1 fruit fly cellular context compared by ENCODE assay signal in genomic region chrX:6330369-6330949, dm6.
A peak's percentile ranks its signal among the peaks of the same experiment; 100 is the strongest.
TF ChIP-seq lines count a peak whose summit lies in the region.

Gene CG42240 (plus strand): TSS chrX:6330842.

TF ChIP-seq in whole organism, embryonic, 481 proteins besides CTCF, POLR2A, EP300 and RAD21 (continued from another document and continues in another):
- TF ChIP-seq TFAM (GFP tag; optimal IDR thresholded peaks at IDR 0.05; lab: Kevin White, UChicago) (peak; percentile 6), CG14860 (GFP tag; IDR thresholded peaks at IDR 0.05; lab: Robert Waterston, UW; ENCODE audit: partially characterized antibody) (no peak), Dip3 (GFP tag; optimal IDR thresholded peaks at IDR 0.05; lab: Kevin White, UChicago) (peak; percentile 29), CG4328 (GFP tag; optimal IDR thresholded peaks at IDR 0.05; lab: Kevin White, UChicago) (peak; percentile 90), tx (GFP tag; optimal IDR thresholded peaks at IDR 0.05; lab: Kevin White, UChicago) (peak; percentile 56), Hand (GFP tag; optimal IDR thresholded peaks at IDR 0.05; lab: Kevin White, UChicago) (peak; percentile 88), CG10209 (GFP tag; optimal IDR thresholded peaks at IDR 0.05; lab: Kevin White, UChicago) (peak; percentile 91), Dfd (GFP tag; optimal IDR thresholded peaks at IDR 0.05; lab: Kevin White, UChicago) (no peak), Bteb2 (GFP tag; optimal IDR thresholded peaks at IDR 0.05; lab: Kevin White, UChicago) (peak; percentile 87), CG4424 (GFP tag; optimal IDR thresholded peaks at IDR 0.05; lab: Kevin White, UChicago) (peak; percentile 94), dpn (GFP tag; optimal IDR thresholded peaks at IDR 0.05; lab: Kevin White, UChicago) (peak; percentile 75 to 89), dm (GFP tag; optimal IDR thresholded peaks at IDR 0.05; lab: Kevin White, UChicago) (peak; percentile 50), CG9437 (GFP tag; optimal IDR thresholded peaks at IDR 0.05; lab: Kevin White, UChicago) (peak; percentile 93), fd96Cb (tag; optimal IDR thresholded peaks at IDR 0.05; lab: Kevin White, UChicago) (peak; percentile 92), cg (GFP tag; optimal IDR thresholded peaks at IDR 0.05; lab: Kevin White, UChicago) (peak; percentile 22), ems (GFP tag; optimal IDR thresholded peaks at IDR 0.05; lab: Kevin White, UChicago) (peak; percentile 88), nau (GFP tag; optimal IDR thresholded peaks at IDR 0.05; lab: Kevin White, UChicago) (no peak), MBD-R2 (GFP tag; IDR thresholded peaks at IDR 0.05; lab: Robert Waterston, UW) (peak; percentile 23; the same call in 1 of the 2 replicates), ac (GFP tag; optimal IDR thresholded peaks at IDR 0.05; lab: Kevin White, UChicago) (peak; percentile 45), Deaf1 (tag; optimal IDR thresholded peaks at IDR 0.05; lab: Kevin White, UChicago) (peak; percentile 75), ewg (GFP tag; optimal IDR thresholded peaks at IDR 0.05; lab: Kevin White, UChicago) (peak; percentile 92), so (GFP tag; IDR thresholded peaks at IDR 0.05; lab: Robert Waterston, UW) (peak; percentile 76; the same call in 2 of the 3 replicates), maf-S (GFP tag; optimal IDR thresholded peaks at IDR 0.05; lab: Kevin White, UChicago) (peak; percentile 77), CG8478 (optimal IDR thresholded peaks at IDR 0.05; lab: Kevin White, UChicago) (no peak), Blimp-1 (GFP tag; optimal IDR thresholded peaks at IDR 0.05; lab: Kevin White, UChicago) (peak; percentile 88), CG31365 (tag; optimal IDR thresholded peaks at IDR 0.05; lab: Kevin White, UChicago) (peak; percentile 45), BEAF-32 (GFP tag; optimal IDR thresholded peaks at IDR 0.05; lab: Kevin White, UChicago) (no peak), lilli (GFP tag; optimal IDR thresholded peaks at IDR 0.05; lab: Kevin White, UChicago) (peak; percentile 82), Xbp1 (GFP tag; optimal IDR thresholded peaks at IDR 0.05; lab: Kevin White, UChicago) (peak; percentile 91), seq (GFP tag; IDR thresholded peaks at IDR 0.05; lab: Robert Waterston, UW) (peak; percentile 84), gsb (GFP tag; IDR thresholded peaks at IDR 0.05; lab: Robert Waterston, UW) (0 out of 2 replicates have a peak, but pooled peaks have one; percentile 61), CG8765 (GFP tag; IDR thresholded peaks at IDR 0.05; lab: Robert Waterston, UW) (no peak), CG13894 (tag; optimal IDR thresholded peaks at IDR 0.05; lab: Kevin White, UChicago) (peak; percentile 68), dan (GFP tag; IDR thresholded peaks at IDR 0.05; lab: Robert Waterston, UW) (peak; percentile 4; the same call in 1 of the 2 replicates), mirr (GFP tag; optimal IDR thresholded peaks at IDR 0.05; lab: Kevin White, UChicago) (peak; percentile 60), fd3F (GFP tag; optimal IDR thresholded peaks at IDR 0.05; lab: Kevin White, UChicago) (peak; percentile 78), bab2 (GFP tag; optimal IDR thresholded peaks at IDR 0.05; lab: Kevin White, UChicago) (peak; percentile 77), CG10274 (GFP tag; optimal IDR thresholded peaks at IDR 0.05; lab: Kevin White, UChicago) (peak; percentile 86), cad (GFP tag; optimal IDR thresholded peaks at IDR 0.05; lab: Kevin White, UChicago) (no peak), CG6854 (GFP tag; optimal IDR thresholded peaks at IDR 0.05; lab: Kevin White, UChicago) (peak; percentile 91), kay (GFP tag; optimal IDR thresholded peaks at IDR 0.05; lab: Kevin White, UChicago) (peak; percentile 86), Trl (optimal IDR thresholded peaks at IDR 0.05; lab: Kevin White, UChicago) (peak; percentile 58 to 63), Trl (GFP tag; optimal IDR thresholded peaks at IDR 0.05; lab: Kevin White, UChicago) (peak; percentile 42), MESR4 (GFP tag; optimal IDR thresholded peaks at IDR 0.05; lab: Kevin White, UChicago) (peak; percentile 21), CG6683 (GFP tag; optimal IDR thresholded peaks at IDR 0.05; lab: Kevin White, UChicago) (peak; percentile 81), CG12659 (GFP tag; optimal IDR thresholded peaks at IDR 0.05; lab: Kevin White, UChicago) (peak; percentile 96), CG16813 (GFP tag; IDR thresholded peaks at IDR 0.05; lab: Robert Waterston, UW; ENCODE audit: partially characterized antibody) (no peak), CG7963 (GFP tag; IDR thresholded peaks at IDR 0.05; lab: Robert Waterston, UW; ENCODE audit: partially characterized antibody) (no peak), CG3726 (GFP tag; IDR thresholded peaks at IDR 0.05; lab: Robert Waterston, UW) (no peak), Fer2 (tag; optimal IDR thresholded peaks at IDR 0.05; lab: Kevin White, UChicago) (peak; percentile 77), Antp (GFP tag; optimal IDR thresholded peaks at IDR 0.05; lab: Kevin White, UChicago) (peak; percentile 54), CG18619 (GFP tag; optimal IDR thresholded peaks at IDR 0.05; lab: Kevin White, UChicago) (peak; percentile 93), az2 (GFP tag; optimal IDR thresholded peaks at IDR 0.05; lab: Kevin White, UChicago) (peak; percentile 92), insv (GFP tag; optimal IDR thresholded peaks at IDR 0.05; lab: Kevin White, UChicago) (peak in 1 of 2 experiments; percentile 64), Aef1 (GFP tag; IDR thresholded peaks at IDR 0.05; lab: Robert Waterston, UW) (peak; percentile 72), E2f2 (GFP tag; IDR thresholded peaks at IDR 0.05; lab: Robert Waterston, UW) (peak; percentile 59; the same call in 1 of the 2 replicates), Mad (GFP tag; optimal IDR thresholded peaks at IDR 0.05; lab: Kevin White, UChicago) (peak; percentile 61), PHDP (tag; optimal IDR thresholded peaks at IDR 0.05; lab: Kevin White, UChicago) (peak; percentile 91), CG10431 (GFP tag; optimal IDR thresholded peaks at IDR 0.05; lab: Kevin White, UChicago) (peak; percentile 66), CG10565 (GFP tag; optimal IDR thresholded peaks at IDR 0.05; lab: Kevin White, UChicago) (peak; percentile 27), chif (GFP tag; optimal IDR thresholded peaks at IDR 0.05; lab: Kevin White, UChicago) (peak; percentile 80 to 87), eyg (GFP tag; optimal IDR thresholded peaks at IDR 0.05; lab: Kevin White, UChicago) (peak; percentile 52), Side (GFP tag; optimal IDR thresholded peaks at IDR 0.05; lab: Kevin White, UChicago) (peak; percentile 63), CG9609 (GFP tag; optimal IDR thresholded peaks at IDR 0.05; lab: Kevin White, UChicago) (peak; percentile 57), CG43689 (GFP tag; IDR thresholded peaks at IDR 0.05; lab: Robert Waterston, UW) (peak; percentile 31; the same call in 1 of the 2 replicates), ab (GFP tag; optimal IDR thresholded peaks at IDR 0.05; lab: Kevin White, UChicago) (no peak), Dref (GFP tag; IDR thresholded peaks at IDR 0.05; lab: Robert Waterston, UW) (no peak), ash1 (GFP tag; optimal IDR thresholded peaks at IDR 0.05; lab: Kevin White, UChicago) (no peak), CG33213 (GFP tag; optimal IDR thresholded peaks at IDR 0.05; lab: Kevin White, UChicago) (peak; percentile 37), CG3847 (GFP tag; IDR thresholded peaks at IDR 0.05; lab: Robert Waterston, UW) (peak; percentile 72), CG4282 (GFP tag; optimal IDR thresholded peaks at IDR 0.05; lab: Kevin White, UChicago) (no peak), CG15696 (tag; optimal IDR thresholded peaks at IDR 0.05; lab: Kevin White, UChicago) (peak; percentile 71), CG9932 (GFP tag; IDR thresholded peaks at IDR 0.05; lab: Robert Waterston, UW) (peak; percentile 54; the same call in 1 of the 2 replicates), CG4360 (GFP tag; IDR thresholded peaks at IDR 0.05; lab: Robert Waterston, UW) (0 out of 2 replicates have a peak, but pooled peaks have one; percentile 16), Hr51 (GFP tag; optimal IDR thresholded peaks at IDR 0.05; lab: Kevin White, UChicago) (peak; percentile 63 to 95), D19B (GFP tag; optimal IDR thresholded peaks at IDR 0.05; lab: Kevin White, UChicago) (peak; percentile 77), CG3163 (GFP tag; optimal IDR thresholded peaks at IDR 0.05; lab: Kevin White, UChicago) (peak; percentile 1), CG12104 (GFP tag; optimal IDR thresholded peaks at IDR 0.05; lab: Kevin White, UChicago) (peak; percentile 91), CG6175 (GFP tag; IDR thresholded peaks at IDR 0.05; lab: Robert Waterston, UW) (no peak), org-1 (GFP tag; optimal IDR thresholded peaks at IDR 0.05; lab: Kevin White, UChicago) (peak; percentile 92), Sry-β (GFP tag; optimal IDR thresholded peaks at IDR 0.05; lab: Kevin White, UChicago) (peak; percentile 40), CG12744 (GFP tag; optimal IDR thresholded peaks at IDR 0.05; lab: Kevin White, UChicago) (no peak), ATbp (GFP tag; optimal IDR thresholded peaks at IDR 0.05; lab: Kevin White, UChicago) (peak; percentile 87), Mrtf (GFP tag; IDR thresholded peaks at IDR 0.05; lab: Robert Waterston, UW) (no peak; the same call in 2 of the 3 replicates), wek (GFP tag; optimal IDR thresholded peaks at IDR 0.05; lab: Kevin White, UChicago) (peak; percentile 68), Chrac-16 (GFP tag; optimal IDR thresholded peaks at IDR 0.05; lab: Kevin White, UChicago) (peak; percentile 88), sens-2 (GFP tag; IDR thresholded peaks at IDR 0.05; lab: Robert Waterston, UW) (no peak), CG12769 (tag; optimal IDR thresholded peaks at IDR 0.05; lab: Kevin White, UChicago) (peak; percentile 82), sob (GFP tag; IDR thresholded peaks at IDR 0.05; lab: Robert Waterston, UW) (peak; percentile 73), Ada2b (GFP tag; IDR thresholded peaks at IDR 0.05; lab: Robert Waterston, UW) (peak; percentile 76), CG2712 (tag; optimal IDR thresholded peaks at IDR 0.05; lab: Kevin White, UChicago) (peak; percentile 95), CG6813 (GFP tag; optimal IDR thresholded peaks at IDR 0.05; lab: Kevin White, UChicago) (peak; percentile 84), Hr39 (optimal IDR thresholded peaks at IDR 0.05; lab: Kevin White, UChicago) (no peak), D (optimal IDR thresholded peaks at IDR 0.05; lab: Kevin White, UChicago) (no peak), D (GFP tag; optimal IDR thresholded peaks at IDR 0.05; lab: Kevin White, UChicago) (peak; percentile 94), CG18262 (tag; optimal IDR thresholded peaks at IDR 0.05; lab: Kevin White, UChicago) (peak; percentile 97), luna (GFP tag; optimal IDR thresholded peaks at IDR 0.05; lab: Kevin White, UChicago) (no peak), CG17829 (tag; optimal IDR thresholded peaks at IDR 0.05; lab: Kevin White, UChicago) (peak; percentile 92), Oaz (GFP tag; IDR thresholded peaks at IDR 0.05; lab: Robert Waterston, UW) (peak; percentile 71), odd (GFP tag; optimal IDR thresholded peaks at IDR 0.05; lab: Kevin White, UChicago) (peak; percentile 92), Mes4 (GFP tag; optimal IDR thresholded peaks at IDR 0.05; lab: Kevin White, UChicago) (peak; percentile 82), Nf-YB (GFP tag; optimal IDR thresholded peaks at IDR 0.05; lab: Kevin White, UChicago) (peak; percentile 78), unc-4 (GFP tag; IDR thresholded peaks at IDR 0.05; lab: Robert Waterston, UW; ENCODE audit: partially characterized antibody) (no peak), CG11696 (GFP tag; IDR thresholded peaks at IDR 0.05; lab: Robert Waterston, UW) (no peak), sna (GFP tag; IDR thresholded peaks at IDR 0.05; lab: Robert Waterston, UW; ENCODE audit: partially characterized antibody) (no peak), Spps (tag; optimal IDR thresholded peaks at IDR 0.05; lab: Kevin White, UChicago) (peak; percentile 81), CG31441 (GFP tag; IDR thresholded peaks at IDR 0.05; lab: Robert Waterston, UW) (peak; percentile 96), CG10654 (GFP tag; optimal IDR thresholded peaks at IDR 0.05; lab: Kevin White, UChicago) (peak; percentile 89), ranshi (GFP tag; IDR thresholded peaks at IDR 0.05; lab: Robert Waterston, UW) (peak; percentile 47; the same call in 1 of the 2 replicates), ato (GFP tag; IDR thresholded peaks at IDR 0.05; lab: Robert Waterston, UW; ENCODE audit: partially characterized antibody) (no peak), CG5953 (GFP tag; IDR thresholded peaks at IDR 0.05; lab: Robert Waterston, UW) (peak; percentile 54; the same call in 1 of the 2 replicates), Vsx1 (GFP tag; optimal IDR thresholded peaks at IDR 0.05; lab: Kevin White, UChicago) (peak; percentile 78), CG34422 (GFP tag; IDR thresholded peaks at IDR 0.05; lab: Robert Waterston, UW) (peak; percentile 66; the same call in 2 of the 3 replicates), nmo (GFP tag; optimal IDR thresholded peaks at IDR 0.05; lab: Kevin White, UChicago) (peak; percentile 96), CG1529 (GFP tag; optimal IDR thresholded peaks at IDR 0.05; lab: Kevin White, UChicago) (peak; percentile 93), H2.0 (GFP tag; IDR thresholded peaks at IDR 0.05; lab: Robert Waterston, UW) (peak; percentile 60), pita (GFP tag; optimal IDR thresholded peaks at IDR 0.05; lab: Kevin White, UChicago) (no peak), CG14014 (GFP tag; IDR thresholded peaks at IDR 0.05; lab: Robert Waterston, UW) (peak; percentile 72), CG13287 (GFP tag; IDR thresholded peaks at IDR 0.05; lab: Robert Waterston, UW; ENCODE audit: partially characterized antibody) (no peak), Jarid2 (GFP tag; optimal IDR thresholded peaks at IDR 0.05; lab: Kevin White, UChicago) (peak; percentile 76), NfI (GFP tag; optimal IDR thresholded peaks at IDR 0.05; lab: Kevin White, UChicago) (peak; percentile 88), danr (GFP tag; IDR thresholded peaks at IDR 0.05; lab: Robert Waterston, UW) (peak; percentile 71), CG3838 (GFP tag; optimal IDR thresholded peaks at IDR 0.05; lab: Kevin White, UChicago) (peak; percentile 52), HHEX (GFP tag; optimal IDR thresholded peaks at IDR 0.05; lab: Kevin White, UChicago) (peak; percentile 91), Adf1 (GFP tag; IDR thresholded peaks at IDR 0.05; lab: Robert Waterston, UW) (peak; percentile 21; the same call in 1 of the 2 replicates), slp2 (GFP tag; optimal IDR thresholded peaks at IDR 0.05; lab: Kevin White, UChicago) (peak; percentile 80), CG4404 (GFP tag; IDR thresholded peaks at IDR 0.05; lab: Robert Waterston, UW) (peak; percentile 61), CG42726 (GFP tag; IDR thresholded peaks at IDR 0.05; lab: Robert Waterston, UW; ENCODE audit: partially characterized antibody) (no peak), CG7839 (tag; optimal IDR thresholded peaks at IDR 0.05; lab: Kevin White, UChicago) (peak; percentile 95)
